Fruit fly (Drosophila melanogaster): Measurements from ENCODE around the gene CG7402.

Gene CG7402

dm6 chr3L:17915792-17916540 is 28.5 kb downstream of the CG7402 start:
- TF ChIP-seq h (optimal IDR thresholded peaks at IDR 0.05) (no peak), insv (optimal IDR thresholded peaks at IDR 0.05) (no peak), psq (optimal IDR thresholded peaks at IDR 0.05) (no peak), Sin3A (optimal IDR thresholded peaks at IDR 0.05) (no peak), Myc (optimal IDR thresholded peaks at IDR 0.05) (no peak), ttk (optimal IDR thresholded peaks at IDR 0.05) (no peak)

dm6 chr3L:17917687-17918434 is 30.4 kb downstream of the CG7402 start:
- TF ChIP-seq psq (optimal IDR thresholded peaks at IDR 0.05) = no peak

dm6 chr3L:17921462-17921861 is 34.0 kb downstream of the CG7402 start:
- TF ChIP-seq h (optimal IDR thresholded peaks at IDR 0.05) = no peak
- no peak for TF ChIP-seq psq (optimal IDR thresholded peaks at IDR 0.05)
- TF ChIP-seq insv (optimal IDR thresholded peaks at IDR 0.05) = no peak
- no peak for TF ChIP-seq ttk (optimal IDR thresholded peaks at IDR 0.05)
- TF ChIP-seq Sin3A (optimal IDR thresholded peaks at IDR 0.05) = no peak
- TF ChIP-seq Myc (optimal IDR thresholded peaks at IDR 0.05) = no peak

dm6 chr3L:17922182-17923102 is 34.9 kb downstream of the CG7402 start:
- no peak for TF ChIP-seq ttk (optimal IDR thresholded peaks at IDR 0.05)

- TF ChIP-seq Sin3A (optimal IDR thresholded peaks at IDR 0.05) (no peak), psq (optimal IDR thresholded peaks at IDR 0.05) (no peak), ttk (optimal IDR thresholded peaks at IDR 0.05) (no peak), Myc (optimal IDR thresholded peaks at IDR 0.05) (no peak), h (optimal IDR thresholded peaks at IDR 0.05) (no peak), insv (optimal IDR thresholded peaks at IDR 0.05) (no peak)
Measured at dm6 chr3L:17924005-17924755, 36.7 kb downstream of the CG7402 start.

- no peak for TF ChIP-seq Sin3A (optimal IDR thresholded peaks at IDR 0.05)
- TF ChIP-seq psq (optimal IDR thresholded peaks at IDR 0.05) = no peak
- TF ChIP-seq insv (optimal IDR thresholded peaks at IDR 0.05) = no peak
- TF ChIP-seq h (optimal IDR thresholded peaks at IDR 0.05) = no peak
- no peak for TF ChIP-seq Myc (optimal IDR thresholded peaks at IDR 0.05)
- TF ChIP-seq ttk (optimal IDR thresholded peaks at IDR 0.05) = no peak
Measured at dm6 chr3L:17925180-17925753, 37.8 kb downstream of the CG7402 start.

- TF ChIP-seq Sin3A (optimal IDR thresholded peaks at IDR 0.05) (no peak), psq (optimal IDR thresholded peaks at IDR 0.05) (no peak), h (optimal IDR thresholded peaks at IDR 0.05) (no peak), ttk (optimal IDR thresholded peaks at IDR 0.05) (no peak), Myc (optimal IDR thresholded peaks at IDR 0.05) (no peak), insv (optimal IDR thresholded peaks at IDR 0.05) (no peak)
Measured at dm6 chr3L:17926575-17927276, 39.2 kb downstream of the CG7402 start.

- TF ChIP-seq ttk (optimal IDR thresholded peaks at IDR 0.05) (no peak), h (optimal IDR thresholded peaks at IDR 0.05) (no peak), Sin3A (optimal IDR thresholded peaks at IDR 0.05) (no peak), insv (optimal IDR thresholded peaks at IDR 0.05) (no peak), Myc (optimal IDR thresholded peaks at IDR 0.05) (no peak), psq (optimal IDR thresholded peaks at IDR 0.05) (no peak)
Measured at dm6 chr3L:17928106-17928505, 40.6 kb downstream of the CG7402 start.

dm6 chr3L:17929697-17930581 is 42.4 kb downstream of the CG7402 start:
- TF ChIP-seq h (optimal IDR thresholded peaks at IDR 0.05) (no peak), insv (optimal IDR thresholded peaks at IDR 0.05) (no peak), Myc (optimal IDR thresholded peaks at IDR 0.05) (no peak), psq (optimal IDR thresholded peaks at IDR 0.05) (no peak), ttk (optimal IDR thresholded peaks at IDR 0.05) (no peak), Sin3A (optimal IDR thresholded peaks at IDR 0.05) (no peak)

dm6 chr3L:17931887-17932286 is 44.4 kb downstream of the CG7402 start:
- TF ChIP-seq psq (optimal IDR thresholded peaks at IDR 0.05) (no peak), ttk (optimal IDR thresholded peaks at IDR 0.05) (no peak), Sin3A (optimal IDR thresholded peaks at IDR 0.05) (no peak), h (optimal IDR thresholded peaks at IDR 0.05) (no peak), Myc (optimal IDR thresholded peaks at IDR 0.05) (no peak), insv (optimal IDR thresholded peaks at IDR 0.05) (no peak)

Data from Kc167 (cell line).